Worm (Caenorhabditis elegans) whole organism, midembryonic: ENCODE measurements around the gene kin-24.

Experiments
- T22C8.4 ChIP-seq: fragments of 200-800 bp; sonication (Bioruptor generic); IDR thresholded peaks from 2 replicates; pipeline ENCODE4 v1.3.6; 2022; ENCODE audit warnings: missing genetic modification characterization, missing compliant biosample characterization
- cog-1 ChIP-seq: sonication (generic microtip); optimal IDR thresholded peaks from 2 replicates; lab custom pipeline; 2016; ENCODE audit warnings: missing genetic modification characterization, missing compliant biosample characterization
- flt-1 ChIP-seq: fragments of 200-800 bp; sonication (Bioruptor generic); IDR thresholded peaks from 2 replicates; pipeline ENCODE4 v1.3.6; 2022; ENCODE audit warnings: missing genetic modification characterization, missing compliant biosample characterization
- klf-2 ChIP-seq: fragments of 200-800 bp; sonication (Bioruptor generic); conservative IDR thresholded peaks from 2 replicates; pipeline ENCODE4 v1.3.6; 2022; ENCODE audit warnings: missing genetic modification reagents, missing genetic modification characterization, missing compliant biosample characterization
- ref-1 ChIP-seq: fragments of 200-800 bp; sonication (Bioruptor generic); conservative IDR thresholded peaks from 2 replicates; pipeline ENCODE4 v1.3.6; 2022; ENCODE audit warnings: missing genetic modification reagents, missing genetic modification characterization, missing compliant biosample characterization
- tab-1 ChIP-seq: fragments of 200-800 bp; sonication (Bioruptor generic); IDR thresholded peaks from 2 replicates; pipeline ENCODE4 v1.3.6; 2022; ENCODE audit warnings: missing genetic modification characterization, missing compliant biosample characterization
- ztf-23 ChIP-seq: fragments of 200-800 bp; sonication (Bioruptor generic); IDR thresholded peaks from 2 replicates; pipeline ENCODE4 v1.3.6; 2022; ENCODE audit warnings: missing genetic modification reagents, missing genetic modification characterization, missing compliant biosample characterization
- ztf-29 ChIP-seq: fragments of 200-800 bp; sonication (Bioruptor generic); IDR thresholded peaks from 2 replicates; pipeline ENCODE4 v1.3.6; 2022; ENCODE audit warnings: missing genetic modification reagents, missing genetic modification characterization, missing compliant biosample characterization

DNA sequence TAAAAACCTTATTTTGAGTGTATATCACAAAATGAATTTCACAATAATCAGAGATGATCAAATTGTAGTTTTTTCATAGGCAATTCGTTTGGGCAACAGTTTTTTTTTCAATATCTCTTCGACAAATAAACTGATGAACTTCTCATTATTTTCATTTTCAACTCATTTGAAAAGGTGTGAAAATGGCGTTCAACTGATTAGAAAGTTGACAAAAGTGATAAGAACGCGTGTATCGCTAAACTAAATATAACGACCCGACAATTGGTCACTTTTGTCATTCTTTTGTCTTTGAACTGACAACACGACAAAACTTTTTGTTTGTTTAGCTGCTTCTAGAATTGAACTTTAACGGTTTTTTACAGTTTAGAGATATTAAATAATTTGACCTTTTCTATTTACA is 14.1 kb upstream of the kin-24 start:
- TF ChIP-seq cog-1 (tag; lab: Kevin White, UChicago) = no peak
- TF ChIP-seq tab-1 (GFP tag; lab: Robert Waterston, UW) = no peak
- no peak for TF ChIP-seq T22C8.4 (GFP tag; lab: Robert Waterston, UW)
- TF ChIP-seq flt-1 (GFP tag; lab: Robert Waterston, UW) = no peak
- no peak for TF ChIP-seq ztf-29
- TF ChIP-seq klf-2 (GFP tag; lab: Robert Waterston, UW) = no peak
- TF ChIP-seq ztf-23 (GFP tag; lab: Robert Waterston, UW) = no peak
- TF ChIP-seq ref-1 (GFP tag; lab: Robert Waterston, UW) = no peak
